In genomic region chrV:8016928-8017327, ce11 we compare ENCODE assay signal across 4 worm cellular contexts.
TF ChIP-seq lines count a peak whose summit lies in the region.

Gene sptl-2, plus strand, starts transcription at chrV:8017207.

TF ChIP-seq in whole organism, L2 larva, 48 proteins besides CTCF, POLR2A, EP300 and RAD21:
- TF ChIP-seq ztf-4 (tag; optimal IDR thresholded peaks at IDR 0.05; lab: Kevin White, UChicago) (no peak), ztf-11 (tag; optimal IDR thresholded peaks at IDR 0.05; lab: Kevin White, UChicago) (no peak), mbf-1 (tag; optimal IDR thresholded peaks at IDR 0.05; lab: Kevin White, UChicago) (no peak), fos-1 (tag; optimal IDR thresholded peaks at IDR 0.05; lab: Kevin White, UChicago) (peak; percentile 79), sma-9 (GFP tag; optimal IDR thresholded peaks at IDR 0.05; lab: Kevin White, UChicago) (peak; percentile 16), sma-9 (tag; optimal IDR thresholded peaks at IDR 0.05; lab: Kevin White, UChicago) (no peak)

TF ChIP-seq in whole organism, L3 larva, 47 proteins besides CTCF, POLR2A, EP300 and RAD21:
- TF ChIP-seq elt-2 (tag; optimal IDR thresholded peaks at IDR 0.05; lab: Kevin White, UChicago) = peak; percentile 29
- TF ChIP-seq pha-4 (tag; optimal IDR thresholded peaks at IDR 0.05; lab: Kevin White, UChicago) = peak; percentile 67
- TF ChIP-seq mdl-1 (tag; optimal IDR thresholded peaks at IDR 0.05; lab: Kevin White, UChicago) = no peak

TF ChIP-seq in whole organism, L4 larva, 104 proteins besides CTCF, POLR2A, EP300 and RAD21:
- no peak for TF ChIP-seq pha-4 (GFP tag; IDR thresholded peaks at IDR 0.05; lab: Robert Waterston, UW)
- TF ChIP-seq pha-4 (tag; optimal IDR thresholded peaks at IDR 0.05; lab: Kevin White, UChicago) = no peak
- no peak for TF ChIP-seq Y75B8A.6 (GFP tag; IDR thresholded peaks at IDR 0.05; lab: Robert Waterston, UW)
- no peak for TF ChIP-seq Y48G9A.11 (GFP tag; IDR thresholded peaks at IDR 0.05; lab: Robert Waterston, UW)
- no peak for TF ChIP-seq ctbp-1 (GFP tag; IDR thresholded peaks at IDR 0.05; lab: Robert Waterston, UW)
- peak; percentile 59 for TF ChIP-seq nhr-28 (tag; optimal IDR thresholded peaks at IDR 0.05; lab: Kevin White, UChicago)
- peak; percentile 8 for TF ChIP-seq mes-2 (tag; optimal IDR thresholded peaks at IDR 0.05; lab: Kevin White, UChicago; ENCODE audit: poor library complexity, severe bottlenecking)
- TF ChIP-seq dve-1 (tag; optimal IDR thresholded peaks at IDR 0.05; lab: Kevin White, UChicago; ENCODE audit: insufficient read depth) = peak; percentile 15
- no peak for TF ChIP-seq egl-43 (GFP tag; IDR thresholded peaks at IDR 0.05; lab: Robert Waterston, UW)
- TF ChIP-seq mep-1 (tag; optimal IDR thresholded peaks at IDR 0.05; lab: Kevin White, UChicago) = peak; percentile 4
- no peak for TF ChIP-seq daf-16 (GFP tag; optimal IDR thresholded peaks at IDR 0.05; lab: Kevin White, UChicago)
- peak; percentile 40 for TF ChIP-seq daf-16 (tag; optimal IDR thresholded peaks at IDR 0.05; lab: Kevin White, UChicago)
- TF ChIP-seq tag-97 (GFP tag; IDR thresholded peaks at IDR 0.05; lab: Robert Waterston, UW) = no peak
- peak; percentile 23 for TF ChIP-seq dmd-6 (GFP tag; IDR thresholded peaks at IDR 0.05; lab: Robert Waterston, UW)
- peak; percentile 84 for TF ChIP-seq pqm-1 (tag; optimal IDR thresholded peaks at IDR 0.05; lab: Kevin White, UChicago)

TF ChIP-seq in whole organism, young adult, 124 proteins besides CTCF, POLR2A, EP300 and RAD21:
- TF ChIP-seq repo-1 (tag; optimal IDR thresholded peaks at IDR 0.05; lab: Kevin White, UChicago) = no peak
- peak; percentile 31 for TF ChIP-seq nhr-80 (tag; optimal IDR thresholded peaks at IDR 0.05; lab: Kevin White, UChicago)
